Worm (Caenorhabditis elegans): Measurements from ENCODE around the gene lov-1.

- no peak for TF ChIP-seq lin-13 (GFP tag; optimal IDR thresholded peaks at IDR 0.05)
- TF ChIP-seq nhr-77 (tag; optimal IDR thresholded peaks at IDR 0.05): no peak
- TF ChIP-seq R02D3.7 (tag; optimal IDR thresholded peaks at IDR 0.05): no peak
- no peak for TF ChIP-seq ztf-4 (tag; optimal IDR thresholded peaks at IDR 0.05)
- TF ChIP-seq elt-3 (tag; optimal IDR thresholded peaks at IDR 0.05): no peak
- no peak for TF ChIP-seq ceh-16 (tag; optimal IDR thresholded peaks at IDR 0.05)
- TF ChIP-seq alr-1 (tag; optimal IDR thresholded peaks at IDR 0.05): no peak
Observed at ce11 chrII:10099072-10099471, 22.6 kb downstream of the lov-1 start.
